Fruit fly (Drosophila melanogaster) whole organism, adult: ENCODE results near the gene CG11454.

ENCODE experiments used
- CG11617 ChIP-seq: fragments of 200-800 bp; sonication (Bioruptor generic); optimal IDR thresholded peaks from 2 replicates; lab custom pipeline; 2017; ENCODE audit warnings: mild to moderate bottlenecking, missing biosample characterization, missing genetic modification reagents, missing genetic modification characterization
- CG12768 ChIP-seq: fragments of 200-800 bp; sonication (Bioruptor generic); optimal IDR thresholded peaks from 2 replicates; lab custom pipeline; 2017; ENCODE audit warnings: missing biosample characterization, missing genetic modification characterization, mild to moderate bottlenecking, moderate library complexity, missing genetic modification reagents
- CG14711 ChIP-seq: fragments of 200-800 bp; sonication (Bioruptor generic); optimal IDR thresholded peaks from 2 replicates; lab custom pipeline; 2018; ENCODE audit warnings: missing biosample characterization, mild to moderate bottlenecking, missing genetic modification characterization, moderate library complexity
- CG1620 ChIP-seq: fragments of 200-800 bp; sonication (Bioruptor generic); optimal IDR thresholded peaks from 2 replicates; lab custom pipeline; 2016; ENCODE audit warnings: missing biosample characterization, missing genetic modification characterization
- CG33017 ChIP-seq: fragments of 200-800 bp; sonication (Bioruptor generic); optimal IDR thresholded peaks from 2 replicates; lab custom pipeline; 2018; ENCODE audit warnings: missing biosample characterization, mild to moderate bottlenecking, missing genetic modification characterization, moderate library complexity
- CG5204 ChIP-seq: fragments of 200-800 bp; sonication (Bioruptor generic); optimal IDR thresholded peaks from 2 replicates; lab custom pipeline; 2016; ENCODE audit warnings: missing biosample characterization, missing genetic modification characterization
- CG7045 ChIP-seq: fragments of 200-800 bp; sonication (Bioruptor generic); optimal IDR thresholded peaks from 2 replicates; lab custom pipeline; 2017; ENCODE audit warnings: missing biosample characterization, mild to moderate bottlenecking, missing genetic modification characterization
- CG7101 ChIP-seq: fragments of 200-800 bp; sonication (Bioruptor generic); optimal IDR thresholded peaks from 2 replicates; lab custom pipeline; 2018; ENCODE audit warnings: missing biosample characterization, mild to moderate bottlenecking, missing genetic modification characterization, moderate library complexity
- Clk ChIP-seq: fragments of 200-800 bp; sonication (Bioruptor generic); optimal IDR thresholded peaks from 2 replicates; lab custom pipeline; 2017; ENCODE audit warnings: missing biosample characterization, missing genetic modification characterization
- Crg-1 ChIP-seq: fragments of 200-800 bp; sonication (Bioruptor generic); optimal IDR thresholded peaks from 2 replicates; lab custom pipeline; 2016; ENCODE audit warnings: missing biosample characterization, missing genetic modification characterization
- Hr96 ChIP-seq: fragments of 200-800 bp; sonication (Bioruptor generic); optimal IDR thresholded peaks from 2 replicates; lab custom pipeline; 2016; ENCODE audit warnings: missing biosample characterization, missing genetic modification characterization
- Mnt ChIP-seq: fragments of 200-800 bp; sonication (Bioruptor generic); optimal IDR thresholded peaks from 2 replicates; lab custom pipeline; 2016; ENCODE audit warnings: missing biosample characterization, mild to moderate bottlenecking, missing genetic modification characterization
- bab1 ChIP-seq: fragments of 200-800 bp; sonication (Bioruptor generic); optimal IDR thresholded peaks from 3 replicates; lab custom pipeline; 2019; ENCODE audit warnings: missing biosample characterization, mild to moderate bottlenecking, missing genetic modification characterization, moderate library complexity
- cic ChIP-seq: fragments of 200-800 bp; sonication (Bioruptor generic); optimal IDR thresholded peaks from 2 replicates; lab custom pipeline; 2017; ENCODE audit warnings: missing biosample characterization, mild to moderate bottlenecking, missing genetic modification characterization, moderate library complexity
- cnc ChIP-seq, 2 experiments: fragments of >200 bp; optimal IDR thresholded peaks; 2 replicates each; lab custom pipeline; 2017
- kay ChIP-seq: fragments of 200-800 bp; sonication (Bioruptor generic); peaks from one replicate; lab custom pipeline; 2016; ENCODE audit warnings: missing biosample characterization, missing genetic modification characterization, borderline replicate concordance
- ovo ChIP-seq: fragments of 200-800 bp; sonication (Bioruptor generic); optimal IDR thresholded peaks from 2 replicates; lab custom pipeline; 2016; ENCODE audit warnings: missing biosample characterization, missing genetic modification characterization
- pad ChIP-seq: fragments of 200-800 bp; sonication (Bioruptor generic); optimal IDR thresholded peaks from 3 replicates; lab custom pipeline; 2017; ENCODE audit warnings: missing biosample characterization, missing genetic modification characterization, mild to moderate bottlenecking, moderate library complexity, missing genetic modification reagents
- tj ChIP-seq: fragments of 200-800 bp; sonication (Bioruptor generic); optimal IDR thresholded peaks from 3 replicates; lab custom pipeline; 2017; ENCODE audit warnings: missing biosample characterization, mild to moderate bottlenecking, missing genetic modification characterization, moderate library complexity
- toe ChIP-seq: fragments of 200-800 bp; sonication (Bioruptor generic); optimal IDR thresholded peaks from 2 replicates; lab custom pipeline; 2016; ENCODE audit warnings: missing biosample characterization, missing genetic modification characterization

CG11454 gene

dm6 chr2L:107476-108436 is 35.4 kb upstream of the CG11454 start:
- TF ChIP-seq Mnt (GFP tag; lab: Kevin White, UChicago) (peak; percentile 84), toe (GFP tag; lab: Kevin White, UChicago) (no peak), CG5204 (no peak), tj (GFP tag; lab: Kevin White, UChicago) (peak; percentile 40), cic (GFP tag; lab: Kevin White, UChicago) (peak; percentile 17), bab1 (GFP tag; lab: Kevin White, UChicago) (no peak), Crg-1 (GFP tag; lab: Kevin White, UChicago) (peak; percentile 7), Hr96 (GFP tag; lab: Kevin White, UChicago) (no peak), CG7101 (tag; lab: Kevin White, UChicago) (no peak), CG1620 (GFP tag; lab: Kevin White, UChicago) (no peak), CG14711 (tag; lab: Kevin White, UChicago) (no peak), pad (GFP tag; lab: Kevin White, UChicago) (no peak), CG12768 (GFP tag; lab: Kevin White, UChicago) (peak; percentile 33), kay (GFP tag; lab: Kevin White, UChicago) (no peak), CG33017 (tag; lab: Kevin White, UChicago) (peak; percentile 11), CG7045 (GFP tag; lab: Kevin White, UChicago) (no peak), CG11617 (GFP tag; lab: Kevin White, UChicago) (no peak), ovo (GFP tag; lab: Kevin White, UChicago) (no peak), Clk (GFP tag; lab: Kevin White, UChicago) (no peak), cnc (optimal IDR thresholded peaks at IDR 0.05; lab: Kevin White, UChicago) (peak; percentile 74 to 84)

dm6 chr2L:109098-109799 is 33.9 kb upstream of the CG11454 start:
- TF ChIP-seq Hr96 (GFP tag; lab: Kevin White, UChicago) (no peak), CG7045 (GFP tag; lab: Kevin White, UChicago) (no peak), CG1620 (GFP tag; lab: Kevin White, UChicago) (no peak), toe (GFP tag; lab: Kevin White, UChicago) (no peak), CG7101 (tag; lab: Kevin White, UChicago) (no peak), tj (GFP tag; lab: Kevin White, UChicago) (no peak), ovo (GFP tag; lab: Kevin White, UChicago) (no peak), CG5204 (no peak), kay (GFP tag; lab: Kevin White, UChicago) (peak; percentile 95), cic (GFP tag; lab: Kevin White, UChicago) (peak; percentile 97), CG33017 (tag; lab: Kevin White, UChicago) (no peak), CG11617 (GFP tag; lab: Kevin White, UChicago) (no peak), cnc (optimal IDR thresholded peaks at IDR 0.05; lab: Kevin White, UChicago) (no peak), CG14711 (tag; lab: Kevin White, UChicago) (no peak), pad (GFP tag; lab: Kevin White, UChicago) (no peak), Mnt (GFP tag; lab: Kevin White, UChicago) (peak; percentile 96), Clk (GFP tag; lab: Kevin White, UChicago) (no peak), Crg-1 (GFP tag; lab: Kevin White, UChicago) (no peak), CG12768 (GFP tag; lab: Kevin White, UChicago) (peak; percentile 39), bab1 (GFP tag; lab: Kevin White, UChicago) (no peak)

dm6 chr2L:110046-110445 is 33.1 kb upstream of the CG11454 start:
- TF ChIP-seq tj (GFP tag; lab: Kevin White, UChicago) (peak; percentile 99), Mnt (GFP tag; lab: Kevin White, UChicago) (no peak)

DNA sequence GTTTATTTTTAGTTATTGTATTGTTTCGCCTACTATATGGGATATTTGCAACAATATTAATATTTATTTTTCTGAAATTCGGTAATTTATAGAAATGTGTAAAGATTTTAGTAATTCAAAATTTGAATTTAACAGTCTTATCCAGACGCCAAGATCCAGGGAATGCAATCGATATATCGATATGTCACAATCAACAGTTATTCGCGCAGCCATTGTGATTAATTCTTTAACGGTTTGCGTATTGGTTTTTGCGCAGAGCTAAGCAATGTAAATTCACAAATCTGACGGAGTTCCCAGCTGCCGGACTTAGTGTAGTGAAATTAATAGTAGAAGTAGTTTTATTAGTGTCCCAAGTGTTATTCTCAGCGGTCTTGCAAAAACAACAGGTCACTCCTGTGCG is 28.7 kb upstream of the CG11454 start, which contains the start of gene ND-15:
Gene ND-15, plus strand, starts transcription at position 298 of the 400 bp plus-strand sequence.
- TF ChIP-seq CG11617 (GFP tag; lab: Kevin White, UChicago) (no peak), tj (GFP tag; lab: Kevin White, UChicago) (peak; percentile 21), Mnt (GFP tag; lab: Kevin White, UChicago) (no peak), kay (GFP tag; lab: Kevin White, UChicago) (peak; percentile 11), bab1 (GFP tag; lab: Kevin White, UChicago) (peak; percentile 72), cic (GFP tag; lab: Kevin White, UChicago) (no peak), CG1620 (GFP tag; lab: Kevin White, UChicago) (no peak), Clk (GFP tag; lab: Kevin White, UChicago) (no peak), CG12768 (GFP tag; lab: Kevin White, UChicago) (no peak), Hr96 (GFP tag; lab: Kevin White, UChicago) (no peak), pad (GFP tag; lab: Kevin White, UChicago) (no peak), CG14711 (tag; lab: Kevin White, UChicago) (no peak), cnc (optimal IDR thresholded peaks at IDR 0.05; lab: Kevin White, UChicago) (no peak), CG7045 (GFP tag; lab: Kevin White, UChicago) (no peak), toe (GFP tag; lab: Kevin White, UChicago) (no peak), CG7101 (tag; lab: Kevin White, UChicago) (no peak), CG33017 (tag; lab: Kevin White, UChicago) (no peak), Crg-1 (GFP tag; lab: Kevin White, UChicago) (no peak), CG5204 (no peak), ovo (GFP tag; lab: Kevin White, UChicago) (peak; percentile 88)
